Worm (Caenorhabditis elegans): ENCODE measurements around the gene C25G4.2.

ce11 chrIV:12464822-12465221 lies 21.0 kb upstream of the C25G4.2 start:
- TF ChIP-seq skn-1 (tag; optimal IDR thresholded peaks at IDR 0.05), result peak; percentile 31
- TF ChIP-seq ceh-90 (tag; optimal IDR thresholded peaks at IDR 0.05), result no peak
- no peak for TF ChIP-seq dpl-1 (GFP tag; optimal IDR thresholded peaks at IDR 0.05)
- TF ChIP-seq tlp-1 (tag; optimal IDR thresholded peaks at IDR 0.05), result no peak
- no peak for TF ChIP-seq egl-27 (tag; optimal IDR thresholded peaks at IDR 0.05)
- peak; percentile 83 for TF ChIP-seq fkh-8 (tag; optimal IDR thresholded peaks at IDR 0.05)
- no peak for TF ChIP-seq alr-1 (tag; optimal IDR thresholded peaks at IDR 0.05; ENCODE audit: borderline replicate concordance)
- TF ChIP-seq nhr-11 (tag; optimal IDR thresholded peaks at IDR 0.05), result no peak
- no peak for TF ChIP-seq mef-2 (tag; optimal IDR thresholded peaks at IDR 0.05)
- TF ChIP-seq nhr-28 (tag; optimal IDR thresholded peaks at IDR 0.05), result no peak
- no peak for TF ChIP-seq tbx-2 (tag; optimal IDR thresholded peaks at IDR 0.05)
- TF ChIP-seq lsy-2 (tag; optimal IDR thresholded peaks at IDR 0.05), result no peak
- TF ChIP-seq nhr-237 (tag; optimal IDR thresholded peaks at IDR 0.05), result no peak

Data from whole organism, L1 larva.